Worm (Caenorhabditis elegans) whole organism, L3 larva: ENCODE measurements around the gene nyn-1.

Experiments
- ceh-28 ChIP-seq: fragments of 150-350 bp; optimal IDR thresholded peaks from 2 replicates; lab custom pipeline; 2014; ENCODE audit warnings: missing biosample characterization, missing genetic modification reagents, missing genetic modification characterization
- fos-1 ChIP-seq: fragments of 150-350 bp; optimal IDR thresholded peaks from 2 replicates; lab custom pipeline; 2014; ENCODE audit warnings: missing biosample characterization, missing genetic modification characterization
- snpc-4 ChIP-seq: fragments of 150-350 bp; optimal IDR thresholded peaks from 2 replicates; lab custom pipeline; 2014; ENCODE audit warnings: missing biosample characterization, missing genetic modification characterization

ce11 chrIV:13700847-13701246 is 14.0 kb upstream of the nyn-1 start:
- TF ChIP-seq fos-1 (tag; lab: Kevin White, UChicago) (no peak), snpc-4 (tag; lab: Kevin White, UChicago) (no peak), ceh-28 (tag; lab: Kevin White, UChicago) (no peak)
